Worm (Caenorhabditis elegans) whole organism, L1 larva: ENCODE measurements around the gene cpg-4.

ENCODE experiments used
- C04F5.9 ChIP-seq: sonication (generic microtip); optimal IDR thresholded peaks from 2 replicates; lab custom pipeline; 2016; ENCODE audit warnings: missing genetic modification characterization, missing compliant biosample characterization
- C16A3.4 ChIP-seq: fragments of 150-350 bp; optimal IDR thresholded peaks from 2 replicates; lab custom pipeline; 2014; ENCODE audit warnings: missing biosample characterization, missing genetic modification characterization
- F16B12.6 ChIP-seq: fragments of 150-350 bp; optimal IDR thresholded peaks from 2 replicates; lab custom pipeline; 2014; ENCODE audit warnings: missing biosample characterization, missing genetic modification characterization
- Y116A8C.19 ChIP-seq: sonication (generic microtip); optimal IDR thresholded peaks from 2 replicates; lab custom pipeline; 2016; ENCODE audit warnings: missing compliant biosample characterization, missing genetic modification characterization, borderline replicate concordance
- alr-1 ChIP-seq: fragments of 200-800 bp; sonication (Bioruptor generic); optimal IDR thresholded peaks from 2 replicates; lab custom pipeline; 2018; ENCODE audit warnings: borderline replicate concordance, mild to moderate bottlenecking, missing genetic modification characterization, missing compliant biosample characterization
- aly-2 ChIP-seq: fragments of 150-350 bp; optimal IDR thresholded peaks from 2 replicates; lab custom pipeline; 2014; ENCODE audit warnings: missing biosample characterization, missing genetic modification characterization
- blmp-1 ChIP-seq: fragments of 150-350 bp; optimal IDR thresholded peaks from 2 replicates; lab custom pipeline; 2014; ENCODE audit warnings: missing biosample characterization, missing genetic modification characterization
- ceh-63 ChIP-seq: fragments of 200-800 bp; sonication (Bioruptor generic); optimal IDR thresholded peaks from 2 replicates; lab custom pipeline; 2018; ENCODE audit warnings: mild to moderate bottlenecking, missing genetic modification characterization, missing compliant biosample characterization
- ceh-88 ChIP-seq: fragments of 200-800 bp; sonication (Bioruptor generic); IDR thresholded peaks from 2 replicates; pipeline ENCODE4 v1.3.6; 2022; ENCODE audit warnings: missing genetic modification characterization, missing compliant biosample characterization
- ceh-90 ChIP-seq: sonication (generic microtip); optimal IDR thresholded peaks from 2 replicates; lab custom pipeline; 2016; ENCODE audit warnings: missing genetic modification characterization, missing compliant biosample characterization
- ces-1 ChIP-seq: fragments of 150-350 bp; optimal IDR thresholded peaks from 2 replicates; lab custom pipeline; 2014; ENCODE audit warnings: missing biosample characterization, missing genetic modification reagents, missing genetic modification characterization
- dpl-1 ChIP-seq, 3 experiments: fragments of 150-350 bp in 2 of 3; sonication (generic microtip) in 1 of 3; optimal IDR thresholded peaks; 2 replicates each; lab custom pipeline; 2014 to 2017; ENCODE audit warnings: missing biosample characterization in 3 of 3, missing genetic modification characterization in 3 of 3, missing genetic modification reagents in 3 of 3
- efl-1 ChIP-seq, 4 experiments: fragments of 150-350 bp; optimal IDR thresholded peaks in 3 of 4; peaks in 1 of 4; 1 replicate in 1 of 4; 2 replicates in 3 of 4; lab custom pipeline; 2014; ENCODE audit warnings: missing biosample characterization in 2 of 4, missing genetic modification characterization in 2 of 4, missing genetic modification reagents in 2 of 4
- egl-13 ChIP-seq: sonication (generic microtip); optimal IDR thresholded peaks from 2 replicates; lab custom pipeline; 2016; ENCODE audit warnings: missing genotype, missing genetic modification reagents, missing genetic modification characterization, missing compliant biosample characterization
- egl-27 ChIP-seq, 2 experiments: fragments of 150-350 bp in 1 of 2; sonication (generic microtip); optimal IDR thresholded peaks; 3 replicates each; lab custom pipeline; 2017 to 2018; ENCODE audit warnings: missing biosample characterization in 2 of 2, missing genetic modification characterization in 2 of 2, missing genetic modification reagents in 2 of 2
- elt-3 ChIP-seq, 6 experiments: fragments of 150-350 bp in 1 of 6; sonication (generic microtip); optimal IDR thresholded peaks; 2 replicates each; lab custom pipeline; 2017 to 2018; ENCODE audit warnings: missing biosample characterization in 6 of 6, missing genetic modification characterization in 6 of 6, inconsistent platforms in 1 of 6
- irx-1 ChIP-seq: sonication (generic microtip); optimal IDR thresholded peaks from 2 replicates; lab custom pipeline; 2016; ENCODE audit warnings: missing genetic modification characterization, missing compliant biosample characterization
- lin-13 ChIP-seq: fragments of 150-350 bp; optimal IDR thresholded peaks from 2 replicates; lab custom pipeline; 2014; ENCODE audit warnings: missing biosample characterization, missing genetic modification reagents, missing genetic modification characterization
- mdl-1 ChIP-seq, 2 experiments: fragments of 150-350 bp; optimal IDR thresholded peaks; 2 replicates each; lab custom pipeline; 2014 to 2017; ENCODE audit warnings: missing biosample characterization in 2 of 2, missing genetic modification characterization in 2 of 2, inconsistent platforms in 1 of 2
- mef-2 ChIP-seq: fragments of 150-350 bp; optimal IDR thresholded peaks from 2 replicates; lab custom pipeline; 2014; ENCODE audit warnings: missing biosample characterization, missing genetic modification characterization
- mep-1 ChIP-seq: fragments of 150-350 bp; optimal IDR thresholded peaks from 2 replicates; lab custom pipeline; 2014; ENCODE audit warnings: missing biosample characterization, missing genetic modification characterization
- nhr-12 ChIP-seq: sonication (generic microtip); optimal IDR thresholded peaks from 2 replicates; lab custom pipeline; 2017; ENCODE audit warnings: missing biosample characterization, missing genetic modification characterization
- nhr-20 ChIP-seq: sonication (generic microtip); optimal IDR thresholded peaks from 2 replicates; lab custom pipeline; 2016; ENCODE audit warnings: mild to moderate bottlenecking, missing genetic modification characterization, missing compliant biosample characterization
- nhr-47 ChIP-seq: sonication (generic microtip); optimal IDR thresholded peaks from 2 replicates; lab custom pipeline; 2016; ENCODE audit warnings: mild to moderate bottlenecking, missing genetic modification characterization, moderate library complexity, missing compliant biosample characterization
- nhr-71 ChIP-seq: sonication (generic microtip); optimal IDR thresholded peaks from 2 replicates; lab custom pipeline; 2016; ENCODE audit warnings: mild to moderate bottlenecking, missing genetic modification characterization, moderate library complexity, missing compliant biosample characterization
- nhr-76 ChIP-seq: sonication (generic microtip); optimal IDR thresholded peaks from 2 replicates; lab custom pipeline; 2017; ENCODE audit warnings: missing biosample characterization, missing genetic modification characterization
- nhr-77 ChIP-seq: fragments of 150-350 bp; optimal IDR thresholded peaks from 2 replicates; lab custom pipeline; 2014; ENCODE audit warnings: missing biosample characterization, missing genetic modification characterization
- pax-3 ChIP-seq: fragments of 200-800 bp; sonication (Bioruptor generic); optimal IDR thresholded peaks from 2 replicates; lab custom pipeline; 2018; ENCODE audit warnings: mild to moderate bottlenecking, missing genetic modification characterization, moderate library complexity, missing compliant biosample characterization
- pqm-1 ChIP-seq: sonication (generic microtip); optimal IDR thresholded peaks from 3 replicates; lab custom pipeline; 2017; ENCODE audit warnings: missing biosample characterization, missing genetic modification characterization
- sox-4 ChIP-seq: sonication (generic microtip); optimal IDR thresholded peaks from 2 replicates; lab custom pipeline; 2016; ENCODE audit warnings: missing genetic modification characterization, missing compliant biosample characterization
- sptf-1 ChIP-seq: fragments of 150-350 bp; optimal IDR thresholded peaks from 2 replicates; lab custom pipeline; 2014; ENCODE audit warnings: missing biosample characterization, missing genetic modification characterization
- tbx-2 ChIP-seq: sonication (generic microtip); optimal IDR thresholded peaks from 2 replicates; lab custom pipeline; 2016; ENCODE audit warnings: missing genetic modification characterization, missing compliant biosample characterization
- unc-30 ChIP-seq: sonication (generic microtip); optimal IDR thresholded peaks from 2 replicates; lab custom pipeline; 2017; ENCODE audit warnings: missing biosample characterization, missing genetic modification characterization
- unc-62 ChIP-seq: fragments of 150-350 bp; optimal IDR thresholded peaks from 2 replicates; lab custom pipeline; 2014; ENCODE audit warnings: missing biosample characterization, missing genetic modification reagents, missing genetic modification characterization
- unc-98 ChIP-seq: fragments of 200-800 bp; sonication (Bioruptor generic); IDR thresholded peaks from 2 replicates; pipeline ENCODE4 v1.3.6; 2022; ENCODE audit warnings: missing genetic modification characterization, missing compliant biosample characterization
- xbp-1 ChIP-seq: sonication (generic microtip); optimal IDR thresholded peaks from 2 replicates; lab custom pipeline; 2016; ENCODE audit warnings: missing genetic modification characterization, missing compliant biosample characterization
- zip-4 ChIP-seq: fragments of 200-800 bp; sonication (Bioruptor generic); optimal IDR thresholded peaks from 2 replicates; lab custom pipeline; 2018; ENCODE audit warnings: mild to moderate bottlenecking, missing genetic modification characterization, moderate library complexity, missing compliant biosample characterization
- ztf-4 ChIP-seq: fragments of 150-350 bp; optimal IDR thresholded peaks from 2 replicates; lab custom pipeline; 2014; ENCODE audit warnings: missing biosample characterization, missing genetic modification characterization

The cpg-4 gene

ce11 chrV:5972582-5972981 is 23.6 kb upstream of the cpg-4 start:
- TF ChIP-seq zip-4 (GFP tag; lab: Kevin White, UChicago) (no peak), nhr-12 (tag; lab: Kevin White, UChicago) (no peak), nhr-76 (tag; lab: Kevin White, UChicago) (no peak), mef-2 (tag; lab: Kevin White, UChicago) (no peak)
- TF ChIP-seq, all 84 proteins: peak for 0

DNA sequence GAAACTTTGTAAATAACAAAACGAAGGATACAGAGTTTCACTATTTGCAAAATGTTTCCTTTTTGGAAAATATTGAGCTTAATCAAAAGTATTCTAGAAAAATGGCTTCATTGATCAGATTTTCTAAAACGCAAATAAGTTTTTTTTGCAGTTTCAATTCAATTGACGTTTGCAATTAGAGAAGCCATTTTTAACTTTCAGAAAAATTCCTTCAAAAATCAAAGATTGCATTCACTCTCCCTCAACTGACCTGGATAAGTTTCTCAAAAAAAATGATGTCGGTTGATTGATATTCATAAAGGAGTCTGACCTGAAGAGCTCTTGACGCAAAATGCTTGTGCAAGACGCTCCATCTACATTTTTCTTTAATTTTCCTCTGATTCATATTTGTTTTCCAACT is 22.5 kb upstream of the cpg-4 start:
- no peak for TF ChIP-seq efl-1 (optimal IDR thresholded peaks at IDR 0.05; lab: Kevin White, UChicago)
- no peak for TF ChIP-seq efl-1 (GFP tag; optimal IDR thresholded peaks at IDR 0.05 in 1 of 2; lab: Kevin White, UChicago)
- TF ChIP-seq nhr-20 (tag; lab: Kevin White, UChicago), result no peak
- TF ChIP-seq ces-1 (GFP tag; lab: Kevin White, UChicago), result no peak
- no peak for TF ChIP-seq tbx-2 (tag; lab: Kevin White, UChicago)
- TF ChIP-seq Y116A8C.19 (tag; lab: Kevin White, UChicago), result no peak
- no peak for TF ChIP-seq ceh-90
- no peak for TF ChIP-seq mef-2 (tag; lab: Kevin White, UChicago)
- TF ChIP-seq aly-2 (tag; lab: Kevin White, UChicago), result no peak
- TF ChIP-seq ceh-88 (GFP tag; lab: Robert Waterston, UW), result no peak
- TF ChIP-seq unc-98, result no peak
- TF ChIP-seq nhr-77 (tag; lab: Kevin White, UChicago), result no peak
- no peak for TF ChIP-seq dpl-1 (GFP tag; optimal IDR thresholded peaks at IDR 0.05; lab: Kevin White, UChicago)
- TF ChIP-seq irx-1 (tag; lab: Kevin White, UChicago), result no peak
- no peak for TF ChIP-seq C04F5.9
- TF ChIP-seq lin-13 (GFP tag; lab: Kevin White, UChicago), result no peak
- no peak for TF ChIP-seq egl-27 (tag; optimal IDR thresholded peaks at IDR 0.05; lab: Kevin White, UChicago)
- TF ChIP-seq, all 84 proteins: peak for 0

- no peak for TF ChIP-seq egl-13 (tag; lab: Kevin White, UChicago)
These were observed 20.5 kb upstream of the cpg-4 start, which contains the start of gene acy-2 for ce11 chrV:5975724-5976123. TSS of gene acy-2 (plus strand) at chrV:5976024.

DNA sequence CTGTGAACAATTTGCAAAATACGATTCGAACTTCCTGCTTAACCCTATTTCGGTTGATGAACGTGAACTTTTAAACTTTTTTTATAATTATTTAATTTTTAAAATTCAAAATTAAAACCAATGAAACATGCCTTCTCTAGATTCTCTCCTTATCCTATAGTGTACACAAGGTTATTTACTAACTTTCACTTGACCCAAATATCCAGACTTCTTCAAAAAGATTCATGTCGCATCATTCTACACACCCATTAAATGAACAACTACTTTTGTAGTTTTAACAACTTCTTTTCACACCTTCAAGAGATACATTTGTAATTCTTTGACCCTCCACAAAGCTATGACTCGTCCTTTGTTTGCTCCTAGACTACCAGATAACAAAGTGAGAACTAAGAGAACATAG is 13.5 kb upstream of the cpg-4 start:
- peak; percentile 64 for TF ChIP-seq blmp-1
- TF ChIP-seq mep-1, result no peak
- TF ChIP-seq dpl-1 (GFP tag; optimal IDR thresholded peaks at IDR 0.05; lab: Kevin White, UChicago), result no peak

DNA sequence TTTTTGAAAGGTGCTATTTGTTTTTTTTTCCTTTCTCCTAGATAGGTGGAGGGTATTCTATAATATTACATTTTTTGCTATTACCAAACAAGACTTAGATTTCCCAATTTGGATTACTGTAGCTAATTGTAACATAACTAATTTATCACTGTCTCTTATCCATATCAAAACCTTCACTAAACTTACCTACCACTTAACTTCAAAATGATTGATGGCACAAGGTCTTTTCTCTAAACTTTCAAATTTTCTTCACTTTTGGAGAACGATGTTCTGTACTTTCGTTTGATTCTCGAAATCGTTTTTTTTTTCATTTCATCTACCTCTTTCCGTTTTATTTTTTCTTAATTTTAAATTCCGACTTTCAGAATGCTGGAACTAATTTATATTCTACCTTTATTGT is 12.8 kb upstream of the cpg-4 start, which contains the start of gene dhs-16:
Gene dhs-16 (plus strand): TSS at position 366 of the 400 bp plus-strand sequence.
- TF ChIP-seq efl-1 (optimal IDR thresholded peaks at IDR 0.05; lab: Kevin White, UChicago) (no peak), efl-1 (GFP tag; optimal IDR thresholded peaks at IDR 0.05 in 1 of 2; lab: Kevin White, UChicago) (peak in 1 of 2 experiments; percentile 46), unc-62 (GFP tag; lab: Kevin White, UChicago) (no peak)

DNA sequence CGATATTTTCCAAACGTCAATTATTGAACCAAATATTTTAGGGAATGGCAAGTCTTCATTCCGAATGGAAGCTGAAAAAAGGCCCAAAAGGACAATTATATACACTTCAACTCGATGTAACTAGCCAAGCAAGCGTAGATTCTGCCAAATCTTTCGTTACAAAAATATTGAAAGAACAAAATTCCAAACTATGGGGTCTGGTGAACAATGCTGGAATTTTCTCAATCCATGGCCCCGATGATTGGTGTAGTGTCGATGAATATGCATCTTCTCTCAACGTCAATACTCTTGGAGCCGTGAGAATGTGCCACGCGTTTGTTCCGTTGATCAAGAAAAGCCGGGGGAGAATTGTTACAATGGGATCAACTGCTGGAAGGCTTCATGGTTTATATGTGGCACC is 12.0 kb upstream of the cpg-4 start:
- TF ChIP-seq nhr-71 (tag; lab: Kevin White, UChicago) (no peak), ceh-63 (GFP tag; lab: Kevin White, UChicago) (no peak), C04F5.9 (no peak), blmp-1 (no peak), sox-4 (no peak), C16A3.4 (tag; lab: Kevin White, UChicago) (no peak), pax-3 (tag; lab: Kevin White, UChicago) (no peak), pqm-1 (tag; lab: Kevin White, UChicago) (no peak), F16B12.6 (no peak), nhr-76 (tag; lab: Kevin White, UChicago) (no peak), mdl-1 (tag; optimal IDR thresholded peaks at IDR 0.05; lab: Kevin White, UChicago) (no peak), xbp-1 (tag; lab: Kevin White, UChicago) (no peak), Y116A8C.19 (tag; lab: Kevin White, UChicago) (no peak), elt-3 (tag; optimal IDR thresholded peaks at IDR 0.05; lab: Kevin White, UChicago) (no peak), alr-1 (no peak), nhr-47 (tag; lab: Kevin White, UChicago) (no peak), sptf-1 (no peak), ztf-4 (tag; lab: Kevin White, UChicago) (no peak), unc-30 (tag; lab: Kevin White, UChicago) (no peak)
